Worm (Caenorhabditis elegans) whole organism, late embryonic: ENCODE measurements around the gene srh-211.

ENCODE experiments used
- C08G9.2 ChIP-seq: sonication (generic microtip); optimal IDR thresholded peaks from 2 replicates; lab custom pipeline; 2016; ENCODE audit warnings: mild to moderate bottlenecking, missing genetic modification characterization, moderate library complexity, missing compliant biosample characterization
- K02D7.2 ChIP-seq: sonication (generic microtip); optimal IDR thresholded peaks from 2 replicates; lab custom pipeline; 2017; ENCODE audit warnings: mild to moderate bottlenecking, missing genetic modification characterization, missing compliant biosample characterization
- ama-1 ChIP-seq: fragments of 150-350 bp; optimal IDR thresholded peaks from 2 replicates; lab custom pipeline; 2014
- ceh-34 ChIP-seq: sonication (generic microtip); optimal IDR thresholded peaks from 2 replicates; lab custom pipeline; 2016; ENCODE audit warnings: mild to moderate bottlenecking, missing genetic modification characterization, missing compliant biosample characterization
- ceh-9 ChIP-seq: sonication (generic microtip); optimal IDR thresholded peaks from 2 replicates; lab custom pipeline; 2016; ENCODE audit warnings: mild to moderate bottlenecking, missing genetic modification characterization, inconsistent platforms, missing compliant biosample characterization
- eyg-1 ChIP-seq: sonication (generic microtip); optimal IDR thresholded peaks from 2 replicates; lab custom pipeline; 2016; ENCODE audit warnings: missing genotype, missing genetic modification characterization, missing compliant biosample characterization
- fkh-10 ChIP-seq: fragments of 150-350 bp; optimal IDR thresholded peaks from 2 replicates; lab custom pipeline; 2014; ENCODE audit warnings: missing biosample characterization, missing genetic modification reagents, missing genetic modification characterization
- fkh-6 ChIP-seq: sonication (generic microtip); optimal IDR thresholded peaks from 2 replicates; lab custom pipeline; 2016; ENCODE audit warnings: missing genetic modification characterization, missing compliant biosample characterization
- npax-4 ChIP-seq: sonication (generic microtip); optimal IDR thresholded peaks from 2 replicates; lab custom pipeline; 2016; ENCODE audit warnings: missing genetic modification characterization, missing compliant biosample characterization

ce11 chrV:4047541-4047940 is 33.6 kb downstream of the srh-211 start, which contains the start of gene srh-169:
- TF ChIP-seq ama-1 (lab: Kevin White, UChicago) (no peak), ceh-9 (tag; lab: Kevin White, UChicago) (no peak), eyg-1 (tag; lab: Kevin White, UChicago) (no peak), npax-4 (tag; lab: Kevin White, UChicago) (no peak), fkh-6 (tag; lab: Kevin White, UChicago) (no peak), ceh-34 (no peak), C08G9.2 (tag; lab: Kevin White, UChicago) (no peak), K02D7.2 (tag; lab: Kevin White, UChicago) (no peak), fkh-10 (GFP tag; lab: Kevin White, UChicago) (no peak)
